Worm (Caenorhabditis elegans): Measurements from ENCODE around the gene nrx-1.

DNA sequence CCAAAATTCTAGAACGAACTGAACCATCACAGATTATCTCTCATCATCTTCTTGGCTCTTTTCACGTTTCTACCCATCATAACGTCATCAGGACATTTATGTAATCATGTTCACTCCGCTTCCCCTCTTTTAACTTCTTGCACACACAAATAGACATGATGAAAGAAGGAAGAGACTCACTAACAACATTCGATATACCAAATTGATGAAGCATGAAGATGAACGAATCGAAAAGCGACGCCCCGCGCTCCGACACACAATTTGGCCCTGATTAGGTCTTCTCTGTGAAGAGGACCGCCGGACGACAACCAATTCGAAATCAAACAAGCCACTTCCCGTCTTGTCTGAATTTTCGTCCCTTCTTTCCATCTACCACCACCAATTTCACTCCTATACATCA, 6.3 kb upstream of the nrx-1 start:
- no peak for TF ChIP-seq ref-1 (GFP tag; conservative IDR thresholded peaks at IDR 0.05)
- TF ChIP-seq T22C8.4 (GFP tag; IDR thresholded peaks at IDR 0.05) = no peak

All from whole organism, midembryonic.